Worm (Caenorhabditis elegans) whole organism, L2 larva: ENCODE results near the gene M110.8.

ENCODE experiments used
- C34F6.9 ChIP-seq: fragments of 150-350 bp; optimal IDR thresholded peaks from 2 replicates; lab custom pipeline; 2014; ENCODE audit warnings: missing biosample characterization, missing genetic modification characterization
- F13H6.1 ChIP-seq: sonication (generic microtip); optimal IDR thresholded peaks from 2 replicates; lab custom pipeline; 2016; ENCODE audit warnings: missing genetic modification characterization, missing compliant biosample characterization
- R02D3.7 ChIP-seq: fragments of 150-350 bp; optimal IDR thresholded peaks from 2 replicates; lab custom pipeline; 2014; ENCODE audit warnings: missing biosample characterization, missing genetic modification characterization
- Y55F3AM.14 ChIP-seq: fragments of 200-800 bp; sonication (Bioruptor generic); optimal IDR thresholded peaks from 2 replicates; lab custom pipeline; 2018; ENCODE audit warnings: mild to moderate bottlenecking, missing genetic modification characterization, missing compliant biosample characterization
- ZK546.5 ChIP-seq: sonication (generic microtip); optimal IDR thresholded peaks from 2 replicates; lab custom pipeline; 2017; ENCODE audit warnings: missing biosample characterization, missing genetic modification characterization
- alr-1 ChIP-seq: fragments of 150-350 bp; optimal IDR thresholded peaks from 2 replicates; lab custom pipeline; 2014; ENCODE audit warnings: missing biosample characterization, missing genetic modification characterization
- aly-2 ChIP-seq: fragments of 150-350 bp; optimal IDR thresholded peaks from 2 replicates; lab custom pipeline; 2014; ENCODE audit warnings: missing biosample characterization, missing genetic modification characterization
- ama-1 ChIP-seq: fragments of 150-350 bp; optimal IDR thresholded peaks from 2 replicates; lab custom pipeline; 2018; ENCODE audit warnings: inconsistent platforms
- blmp-1 ChIP-seq: sonication (generic microtip); optimal IDR thresholded peaks from 2 replicates; lab custom pipeline; 2017; ENCODE audit warnings: missing genetic modification characterization, mild to moderate bottlenecking, missing compliant biosample characterization, antibody characterized with exemption, moderate library complexity; ENCODE audit not compliant: insufficient read depth
- ceh-16 ChIP-seq: fragments of 150-350 bp; optimal IDR thresholded peaks from 2 replicates; lab custom pipeline; 2014; ENCODE audit warnings: missing biosample characterization, missing genetic modification characterization
- ceh-82 ChIP-seq: fragments of 150-350 bp; optimal IDR thresholded peaks from 2 replicates; lab custom pipeline; 2014; ENCODE audit warnings: missing biosample characterization, missing genetic modification characterization
- crh-2 ChIP-seq: sonication (generic microtip); optimal IDR thresholded peaks from 2 replicates; lab custom pipeline; 2017; ENCODE audit warnings: missing biosample characterization, missing genetic modification characterization
- dmd-4 ChIP-seq: sonication (generic microtip); optimal IDR thresholded peaks from 2 replicates; lab custom pipeline; 2017; ENCODE audit warnings: missing biosample characterization, missing genetic modification characterization
- egl-27 ChIP-seq: sonication (generic microtip); optimal IDR thresholded peaks from 3 replicates; lab custom pipeline; 2017; ENCODE audit warnings: missing biosample characterization, missing genetic modification reagents, missing genetic modification characterization
- elt-1 ChIP-seq: fragments of 150-350 bp; optimal IDR thresholded peaks from 2 replicates; lab custom pipeline; 2014; ENCODE audit warnings: missing biosample characterization, missing genetic modification characterization
- elt-3 ChIP-seq: sonication (generic microtip); optimal IDR thresholded peaks from 2 replicates; lab custom pipeline; 2017; ENCODE audit warnings: missing biosample characterization, missing genetic modification characterization
- fos-1 ChIP-seq: fragments of 150-350 bp; optimal IDR thresholded peaks from 2 replicates; lab custom pipeline; 2014; ENCODE audit warnings: missing biosample characterization, missing genetic modification characterization
- gmeb-1 ChIP-seq: fragments of 150-350 bp; optimal IDR thresholded peaks from 2 replicates; lab custom pipeline; 2014; ENCODE audit warnings: missing biosample characterization, missing genetic modification characterization
- lin-11 ChIP-seq: fragments of 150-350 bp; sonication (generic microtip); optimal IDR thresholded peaks from 2 replicates; lab custom pipeline; 2014; ENCODE audit warnings: missing biosample characterization, missing genetic modification characterization, inconsistent platforms, mixed read lengths
- lin-13 ChIP-seq: fragments of 150-350 bp; optimal IDR thresholded peaks from 2 replicates; lab custom pipeline; 2014; ENCODE audit warnings: missing biosample characterization, missing genetic modification reagents, missing genetic modification characterization
- lin-39 ChIP-seq: fragments of 150-350 bp; optimal IDR thresholded peaks from 2 replicates; lab custom pipeline; 2014; ENCODE audit warnings: missing biosample characterization, missing genetic modification reagents, missing genetic modification characterization
- lsy-2 ChIP-seq, 2 experiments: fragments of 150-350 bp in 1 of 2; sonication (generic microtip) in 1 of 2; optimal IDR thresholded peaks; 2 replicates each; lab custom pipeline; 2014 to 2017; ENCODE audit warnings: missing biosample characterization in 2 of 2, missing genetic modification characterization in 2 of 2
- mab-5 ChIP-seq: fragments of 150-350 bp; optimal IDR thresholded peaks from 2 replicates; lab custom pipeline; 2014; ENCODE audit warnings: missing biosample characterization, missing genetic modification characterization
- mbf-1 ChIP-seq: sonication (generic microtip); optimal IDR thresholded peaks from 2 replicates; lab custom pipeline; 2017; ENCODE audit warnings: missing biosample characterization, missing genetic modification characterization
- mdl-1 ChIP-seq, 2 experiments: fragments of 150-350 bp in 1 of 2; sonication (generic microtip) in 1 of 2; optimal IDR thresholded peaks; 2 replicates each; lab custom pipeline; 2017; ENCODE audit warnings: missing biosample characterization in 2 of 2, missing genetic modification characterization in 2 of 2
- nhr-10 ChIP-seq: sonication (generic microtip); optimal IDR thresholded peaks from 2 replicates; lab custom pipeline; 2017; ENCODE audit warnings: missing biosample characterization, missing genetic modification characterization
- nhr-11 ChIP-seq: fragments of 150-350 bp; optimal IDR thresholded peaks from 2 replicates; lab custom pipeline; 2014; ENCODE audit warnings: missing biosample characterization, missing genetic modification characterization
- nhr-12 ChIP-seq: fragments of 150-350 bp; optimal IDR thresholded peaks from 2 replicates; lab custom pipeline; 2014; ENCODE audit warnings: missing biosample characterization, missing genetic modification characterization
- nhr-129 ChIP-seq: fragments of 150-350 bp; optimal IDR thresholded peaks from 2 replicates; lab custom pipeline; 2014; ENCODE audit warnings: missing biosample characterization, missing genetic modification characterization
- nhr-21 ChIP-seq: fragments of 150-350 bp; optimal IDR thresholded peaks from 2 replicates; lab custom pipeline; 2014; ENCODE audit warnings: missing biosample characterization, missing genetic modification characterization
- nhr-23 ChIP-seq: fragments of 150-350 bp; optimal IDR thresholded peaks from 2 replicates; lab custom pipeline; 2014; ENCODE audit warnings: missing biosample characterization, missing genetic modification reagents, missing genetic modification characterization
- nhr-237 ChIP-seq: fragments of 150-350 bp; optimal IDR thresholded peaks from 2 replicates; lab custom pipeline; 2014; ENCODE audit warnings: missing biosample characterization, missing genetic modification characterization
- nhr-25 ChIP-seq: fragments of 150-350 bp; sonication (generic microtip); optimal IDR thresholded peaks from 3 replicates; lab custom pipeline; 2014; ENCODE audit warnings: missing biosample characterization, missing genetic modification characterization
- nhr-6 ChIP-seq: fragments of 150-350 bp; optimal IDR thresholded peaks from 2 replicates; lab custom pipeline; 2014; ENCODE audit warnings: missing biosample characterization, missing genetic modification characterization
- nhr-77 ChIP-seq: fragments of 150-350 bp; optimal IDR thresholded peaks from 2 replicates; lab custom pipeline; 2014; ENCODE audit warnings: missing biosample characterization, missing genetic modification characterization
- peb-1 ChIP-seq: fragments of 150-350 bp; optimal IDR thresholded peaks from 2 replicates; lab custom pipeline; 2014; ENCODE audit warnings: missing biosample characterization, missing genetic modification characterization
- sem-4 ChIP-seq: fragments of 150-350 bp; optimal IDR thresholded peaks from 2 replicates; lab custom pipeline; 2014; ENCODE audit warnings: missing biosample characterization, missing genetic modification reagents, missing genetic modification characterization
- skn-1 ChIP-seq: sonication (generic microtip); optimal IDR thresholded peaks from 2 replicates; lab custom pipeline; 2017; ENCODE audit warnings: missing biosample characterization, missing genetic modification characterization
- sma-3 ChIP-seq: sonication (generic microtip); optimal IDR thresholded peaks from 2 replicates; lab custom pipeline; 2016; ENCODE audit warnings: missing genetic modification reagents, missing genetic modification characterization, missing compliant biosample characterization
- sma-9 ChIP-seq, 2 experiments: fragments of 150-350 bp in 1 of 2; sonication (generic microtip) in 1 of 2; optimal IDR thresholded peaks; 2 replicates each; lab custom pipeline; 2014 to 2016; ENCODE audit warnings: missing genetic modification characterization in 2 of 2, mild to moderate bottlenecking in 1 of 2, missing biosample characterization in 1 of 2, missing compliant biosample characterization in 1 of 2, missing genetic modification reagents in 1 of 2, moderate library complexity in 1 of 2
- snpc-4 ChIP-seq: fragments of 150-350 bp; optimal IDR thresholded peaks from 2 replicates; lab custom pipeline; 2014; ENCODE audit warnings: missing biosample characterization, missing genetic modification characterization
- unc-39 ChIP-seq: fragments of 150-350 bp; optimal IDR thresholded peaks from 2 replicates; lab custom pipeline; 2014; ENCODE audit warnings: missing biosample characterization, missing genetic modification characterization
- unc-55 ChIP-seq: fragments of 150-350 bp; sonication (generic microtip); optimal IDR thresholded peaks from 3 replicates; lab custom pipeline; 2014; ENCODE audit warnings: missing biosample characterization, missing genetic modification reagents, missing genetic modification characterization
- unc-62 ChIP-seq: fragments of 150-350 bp; optimal IDR thresholded peaks from 2 replicates; lab custom pipeline; 2014; ENCODE audit warnings: missing biosample characterization, missing genetic modification reagents, missing genetic modification characterization
- zag-1 ChIP-seq: fragments of 150-350 bp; optimal IDR thresholded peaks from 2 replicates; lab custom pipeline; 2014; ENCODE audit warnings: missing biosample characterization, missing genetic modification characterization
- ztf-1 ChIP-seq: fragments of 200-800 bp; sonication (Bioruptor generic); conservative IDR thresholded peaks from 2 replicates; pipeline ENCODE4 v1.3.6; 2022; ENCODE audit warnings: missing genetic modification characterization, missing compliant biosample characterization
- ztf-11 ChIP-seq: sonication (generic microtip); optimal IDR thresholded peaks from 2 replicates; lab custom pipeline; 2017; ENCODE audit warnings: missing biosample characterization, missing genetic modification characterization
- ztf-4 ChIP-seq: fragments of 150-350 bp; optimal IDR thresholded peaks from 2 replicates; lab custom pipeline; 2014; ENCODE audit warnings: missing biosample characterization, missing genetic modification characterization

M110.8 gene

DNA sequence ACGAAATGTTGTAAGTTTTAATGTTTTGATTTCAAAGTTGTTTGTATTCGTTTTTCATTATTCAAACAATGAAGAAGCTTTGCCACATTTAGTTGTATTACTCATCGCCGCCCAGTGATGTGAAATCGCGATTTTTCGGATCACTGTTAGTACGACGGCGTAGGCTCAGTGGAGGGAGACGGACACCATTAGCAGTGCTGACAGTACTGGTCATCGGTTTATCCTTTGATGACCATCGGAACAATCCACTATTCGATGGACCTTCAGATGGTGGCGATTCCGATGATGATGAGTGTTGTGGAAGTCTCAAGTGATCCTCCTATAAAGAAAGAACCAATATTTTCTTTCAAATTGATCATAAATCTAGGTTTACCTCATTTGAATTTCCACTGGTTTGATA is 21.9 kb downstream of the M110.8 start:
- TF ChIP-seq C34F6.9 (tag; lab: Kevin White, UChicago), result no peak
- TF ChIP-seq ama-1 (lab: Kevin White, UChicago), result no peak
- no peak for TF ChIP-seq lin-13 (GFP tag; lab: Kevin White, UChicago)
- TF ChIP-seq blmp-1 (tag; lab: Kevin White, UChicago), result no peak
- TF ChIP-seq Y55F3AM.14, result no peak
- TF ChIP-seq zag-1, result no peak
- no peak for TF ChIP-seq snpc-4 (tag; lab: Kevin White, UChicago)
- TF ChIP-seq ceh-16 (tag; lab: Kevin White, UChicago), result no peak
- TF ChIP-seq nhr-12 (tag; lab: Kevin White, UChicago), result no peak
- no peak for TF ChIP-seq gmeb-1
- no peak for TF ChIP-seq sma-3 (GFP tag; lab: Kevin White, UChicago)

DNA sequence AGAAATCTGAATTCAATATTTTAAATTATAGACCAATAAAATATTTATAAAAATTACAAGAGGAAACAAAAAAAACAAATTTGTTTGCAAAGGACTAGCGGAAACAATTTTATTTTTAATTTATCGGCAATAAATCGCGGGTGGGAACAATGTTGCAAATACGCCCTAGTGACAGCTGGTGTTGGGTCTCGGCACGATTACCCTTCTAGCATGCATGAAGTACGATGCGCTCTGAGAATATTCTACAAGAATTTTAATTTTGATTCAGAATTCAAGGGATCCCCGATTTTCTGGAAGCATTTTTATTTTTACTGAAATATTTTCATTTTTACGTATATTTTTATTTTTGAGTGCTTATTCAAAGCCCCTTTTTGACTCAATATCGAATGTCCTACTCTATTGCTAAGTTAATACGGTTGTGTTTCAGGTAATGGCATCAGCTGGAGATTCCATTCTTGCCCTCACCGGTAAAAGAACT is 24.3 kb downstream of the M110.8 start, which contains the start of the genes mig-5 and cct-1:
Gene mig-5 (minus strand): TSS at position 8 of the 478 bp plus-strand sequence.
Gene cct-1 (plus strand): TSS at position 428 of the 478 bp plus-strand sequence.
- TF ChIP-seq sem-4 (tag; lab: Kevin White, UChicago), result peak; percentile 99
- TF ChIP-seq nhr-129, result peak; percentile 94
- TF ChIP-seq nhr-237, result peak; percentile 84
- TF ChIP-seq sma-9 (GFP tag; optimal IDR thresholded peaks at IDR 0.05; lab: Kevin White, UChicago), result peak; percentile 98
- no peak for TF ChIP-seq sma-9 (tag; optimal IDR thresholded peaks at IDR 0.05; lab: Kevin White, UChicago)
- TF ChIP-seq C34F6.9 (tag; lab: Kevin White, UChicago), result peak; percentile 99
- peak; percentile 97 for TF ChIP-seq nhr-21 (tag; lab: Kevin White, UChicago)
- TF ChIP-seq elt-1, result peak; percentile 16
- peak; percentile 42 for TF ChIP-seq nhr-12 (tag; lab: Kevin White, UChicago)
- TF ChIP-seq lsy-2 (tag; optimal IDR thresholded peaks at IDR 0.05; lab: Kevin White, UChicago), result peak; percentile 99 to 100
- TF ChIP-seq R02D3.7 (tag; lab: Kevin White, UChicago), result peak; percentile 83
- peak; percentile 99 for TF ChIP-seq crh-2
- no peak for TF ChIP-seq nhr-23 (tag; lab: Kevin White, UChicago)
- peak; percentile 86 for TF ChIP-seq nhr-77 (tag; lab: Kevin White, UChicago)
- TF ChIP-seq nhr-25 (tag; lab: Kevin White, UChicago), result peak; percentile 99
- TF ChIP-seq peb-1 (tag; lab: Kevin White, UChicago), result no peak
- TF ChIP-seq ceh-16 (tag; lab: Kevin White, UChicago), result peak; percentile 92
- TF ChIP-seq mdl-1 (tag; optimal IDR thresholded peaks at IDR 0.05; lab: Kevin White, UChicago), result peak in 1 of 2 experiments; percentile 78
- peak; percentile 100 for TF ChIP-seq unc-55 (GFP tag; lab: Kevin White, UChicago)
- TF ChIP-seq ztf-1 (GFP tag; lab: Robert Waterston, UW), result no peak
- TF ChIP-seq nhr-6 (tag; lab: Kevin White, UChicago), result peak; percentile 97
- TF ChIP-seq alr-1, result peak; percentile 9
- peak; percentile 90 for TF ChIP-seq fos-1 (tag; lab: Kevin White, UChicago)
- TF ChIP-seq ZK546.5 (tag; lab: Kevin White, UChicago), result peak; percentile 90
- peak; percentile 41 for TF ChIP-seq ama-1 (lab: Kevin White, UChicago)
- TF ChIP-seq mab-5 (tag; lab: Kevin White, UChicago), result peak; percentile 97
- peak; percentile 90 for TF ChIP-seq snpc-4 (tag; lab: Kevin White, UChicago)
- TF ChIP-seq lin-13 (GFP tag; lab: Kevin White, UChicago), result peak; percentile 97
- peak; percentile 98 for TF ChIP-seq lin-11 (tag; lab: Kevin White, UChicago)
- TF ChIP-seq nhr-10, result peak; percentile 85
- TF ChIP-seq dmd-4 (tag; lab: Kevin White, UChicago), result peak; percentile 41
- no peak for TF ChIP-seq aly-2 (tag; lab: Kevin White, UChicago)
- TF ChIP-seq unc-62 (GFP tag; lab: Kevin White, UChicago), result peak; percentile 89
- peak; percentile 50 for TF ChIP-seq mbf-1
- peak; percentile 91 for TF ChIP-seq egl-27 (tag; lab: Kevin White, UChicago)
- TF ChIP-seq sma-3 (GFP tag; lab: Kevin White, UChicago), result peak; percentile 98
- TF ChIP-seq Y55F3AM.14, result peak; percentile 71
- peak; percentile 94 for TF ChIP-seq zag-1
- peak; percentile 91 for TF ChIP-seq ceh-82 (tag; lab: Kevin White, UChicago)
- TF ChIP-seq F13H6.1, result peak; percentile 96
- TF ChIP-seq ztf-11 (tag; lab: Kevin White, UChicago), result peak; percentile 51
- TF ChIP-seq blmp-1 (tag; lab: Kevin White, UChicago), result peak; percentile 75
- TF ChIP-seq elt-3, result no peak
- no peak for TF ChIP-seq unc-39
- no peak for TF ChIP-seq lin-39 (tag; lab: Kevin White, UChicago)
- TF ChIP-seq nhr-11 (tag; lab: Kevin White, UChicago), result peak; percentile 48
- TF ChIP-seq ztf-4 (tag; lab: Kevin White, UChicago), result peak; percentile 98
- peak; percentile 98 for TF ChIP-seq gmeb-1
- peak; percentile 63 for TF ChIP-seq skn-1 (tag; lab: Kevin White, UChicago)
